Worm (Caenorhabditis elegans) whole organism, late embryonic: Measurements from ENCODE around the gene fbxa-202.

Source experiments
- C08G9.2 ChIP-seq: sonication (generic microtip); optimal IDR thresholded peaks from 2 replicates; lab custom pipeline; 2016; ENCODE audit warnings: mild to moderate bottlenecking, missing genetic modification characterization, moderate library complexity, missing compliant biosample characterization
- C38D4.7 ChIP-seq: fragments of 200-800 bp; sonication (Bioruptor generic); optimal IDR thresholded peaks from 2 replicates; lab custom pipeline; 2018; ENCODE audit warnings: mild to moderate bottlenecking, missing genetic modification characterization, moderate library complexity, missing compliant biosample characterization
- K02D7.2 ChIP-seq: sonication (generic microtip); optimal IDR thresholded peaks from 2 replicates; lab custom pipeline; 2017; ENCODE audit warnings: mild to moderate bottlenecking, missing genetic modification characterization, missing compliant biosample characterization
- T23F11.4 ChIP-seq: fragments of 200-800 bp; sonication (Bioruptor generic); optimal IDR thresholded peaks from 2 replicates; lab custom pipeline; 2018; ENCODE audit warnings: mild to moderate bottlenecking, missing genetic modification characterization, missing compliant biosample characterization
- ahr-1 ChIP-seq: sonication (generic microtip); optimal IDR thresholded peaks from 2 replicates; lab custom pipeline; 2016; ENCODE audit warnings: missing genetic modification characterization, missing compliant biosample characterization
- ama-1 ChIP-seq: fragments of 150-350 bp; optimal IDR thresholded peaks from 2 replicates; lab custom pipeline; 2014
- ceh-22 ChIP-seq: sonication (generic microtip); optimal IDR thresholded peaks from 2 replicates; lab custom pipeline; 2017; ENCODE audit warnings: missing biosample characterization, missing genetic modification characterization
- ceh-31 ChIP-seq: sonication (generic microtip); optimal IDR thresholded peaks from 2 replicates; lab custom pipeline; 2016; ENCODE audit warnings: missing genetic modification characterization, missing compliant biosample characterization
- ceh-48 ChIP-seq: sonication (generic microtip); optimal IDR thresholded peaks from 2 replicates; lab custom pipeline; 2016; ENCODE audit warnings: missing genetic modification characterization, inconsistent platforms, missing compliant biosample characterization
- ceh-6 ChIP-seq: fragments of 200-800 bp; sonication (Bioruptor generic); optimal IDR thresholded peaks from 2 replicates; lab custom pipeline; 2018; ENCODE audit warnings: mild to moderate bottlenecking, missing genetic modification characterization, missing compliant biosample characterization
- ceh-9 ChIP-seq: sonication (generic microtip); optimal IDR thresholded peaks from 2 replicates; lab custom pipeline; 2016; ENCODE audit warnings: mild to moderate bottlenecking, missing genetic modification characterization, inconsistent platforms, missing compliant biosample characterization
- che-1 ChIP-seq: sonication (generic microtip); optimal IDR thresholded peaks from 2 replicates; lab custom pipeline; 2016; ENCODE audit warnings: mild to moderate bottlenecking, missing genetic modification characterization, missing compliant biosample characterization
- dmd-4 ChIP-seq: sonication (generic microtip); optimal IDR thresholded peaks from 2 replicates; lab custom pipeline; 2016; ENCODE audit warnings: borderline replicate concordance, missing genetic modification characterization, missing compliant biosample characterization
- dve-1 ChIP-seq: sonication (generic microtip); optimal IDR thresholded peaks from 2 replicates; lab custom pipeline; 2017; ENCODE audit warnings: antibody characterized with exemption, mild to moderate bottlenecking, missing genetic modification characterization, missing compliant biosample characterization
- elt-2 ChIP-seq: sonication (generic microtip); optimal IDR thresholded peaks from 2 replicates; lab custom pipeline; 2016; ENCODE audit warnings: missing genetic modification reagents, missing genetic modification characterization, missing compliant biosample characterization
- ets-4 ChIP-seq: sonication (generic microtip); optimal IDR thresholded peaks from 2 replicates; lab custom pipeline; 2016; ENCODE audit warnings: missing genetic modification characterization, missing compliant biosample characterization
- eyg-1 ChIP-seq: sonication (generic microtip); optimal IDR thresholded peaks from 2 replicates; lab custom pipeline; 2016; ENCODE audit warnings: missing genotype, missing genetic modification characterization, missing compliant biosample characterization
- fax-1 ChIP-seq: sonication (generic microtip); optimal IDR thresholded peaks from 2 replicates; lab custom pipeline; 2016; ENCODE audit warnings: missing genotype, missing genetic modification characterization, missing compliant biosample characterization
- fkh-10 ChIP-seq: fragments of 150-350 bp; optimal IDR thresholded peaks from 2 replicates; lab custom pipeline; 2014; ENCODE audit warnings: missing biosample characterization, missing genetic modification reagents, missing genetic modification characterization
- hlh-13 ChIP-seq: fragments of 200-800 bp; sonication (Bioruptor generic); optimal IDR thresholded peaks from 2 replicates; lab custom pipeline; 2018; ENCODE audit warnings: mild to moderate bottlenecking, missing genetic modification characterization, missing compliant biosample characterization
- hlh-30 ChIP-seq: sonication (generic microtip); optimal IDR thresholded peaks from 2 replicates; lab custom pipeline; 2017; ENCODE audit warnings: antibody characterized with exemption, missing genetic modification characterization, missing compliant biosample characterization; ENCODE audit not compliant: insufficient read depth
- lin-11 ChIP-seq: fragments of 200-800 bp; sonication (Bioruptor generic); optimal IDR thresholded peaks from 2 replicates; lab custom pipeline; 2018; ENCODE audit warnings: mild to moderate bottlenecking, missing genetic modification characterization, missing compliant biosample characterization
- madf-2 ChIP-seq: sonication (generic microtip); optimal IDR thresholded peaks from 2 replicates; lab custom pipeline; 2017; ENCODE audit warnings: missing genetic modification characterization, missing compliant biosample characterization
- nfya-1 ChIP-seq: sonication (generic microtip); optimal IDR thresholded peaks from 2 replicates; lab custom pipeline; 2017; ENCODE audit warnings: missing genetic modification characterization, mild to moderate bottlenecking, missing compliant biosample characterization, antibody characterized with exemption, moderate library complexity
- npax-4 ChIP-seq: sonication (generic microtip); optimal IDR thresholded peaks from 2 replicates; lab custom pipeline; 2016; ENCODE audit warnings: missing genetic modification characterization, missing compliant biosample characterization
- pag-3 ChIP-seq: sonication (generic microtip); optimal IDR thresholded peaks from 2 replicates; lab custom pipeline; 2016; ENCODE audit warnings: missing compliant biosample characterization, missing genetic modification characterization, borderline replicate concordance
- pat-9 ChIP-seq: fragments of 200-800 bp; sonication (Bioruptor generic); optimal IDR thresholded peaks from 2 replicates; lab custom pipeline; 2018; ENCODE audit warnings: mild to moderate bottlenecking, missing genetic modification characterization, moderate library complexity, missing compliant biosample characterization
- pax-1 ChIP-seq: fragments of 150-350 bp; optimal IDR thresholded peaks from 2 replicates; lab custom pipeline; 2014; ENCODE audit warnings: missing biosample characterization, missing genetic modification characterization
- sox-2 ChIP-seq: fragments of 200-800 bp; sonication (Bioruptor generic); IDR thresholded peaks from 2 replicates; pipeline ENCODE4 v1.3.6; 2022; ENCODE audit warnings: missing genetic modification reagents, missing genetic modification characterization, missing compliant biosample characterization
- sox-4 ChIP-seq: sonication (generic microtip); optimal IDR thresholded peaks from 2 replicates; lab custom pipeline; 2017; ENCODE audit warnings: mild to moderate bottlenecking, missing genetic modification characterization, inconsistent platforms, missing compliant biosample characterization
- syd-9 ChIP-seq: sonication (generic microtip); optimal IDR thresholded peaks from 2 replicates; lab custom pipeline; 2016; ENCODE audit warnings: mild to moderate bottlenecking, missing genetic modification characterization, moderate library complexity, missing compliant biosample characterization
- tbx-2 ChIP-seq: sonication (generic microtip); optimal IDR thresholded peaks from 2 replicates; lab custom pipeline; 2016; ENCODE audit warnings: missing genetic modification characterization, missing compliant biosample characterization
- tbx-7 ChIP-seq: sonication (generic microtip); optimal IDR thresholded peaks from 2 replicates; lab custom pipeline; 2016; ENCODE audit warnings: missing genotype, missing genetic modification characterization, missing compliant biosample characterization
- unc-3 ChIP-seq, 2 experiments: fragments of 200-800 bp in 1 of 2; sonication (Bioruptor generic) in 1 of 2; sonication (generic microtip) in 1 of 2; conservative IDR thresholded peaks in 1 of 2; optimal IDR thresholded peaks in 1 of 2; 2 replicates each; pipeline versions ENCODE4 v1.3.6 to Lab custom; 2016 to 2022; ENCODE audit warnings: missing compliant biosample characterization in 2 of 2, missing genetic modification characterization in 2 of 2, missing genetic modification reagents in 1 of 2
- unc-55 ChIP-seq: sonication (generic microtip); optimal IDR thresholded peaks from 2 replicates; lab custom pipeline; 2017; ENCODE audit warnings: missing biosample characterization, missing genetic modification reagents, missing genetic modification characterization
- ztf-16 ChIP-seq: sonication (generic microtip); optimal IDR thresholded peaks from 2 replicates; lab custom pipeline; 2017; ENCODE audit warnings: missing genetic modification characterization, missing compliant biosample characterization

Gene fbxa-202

DNA sequence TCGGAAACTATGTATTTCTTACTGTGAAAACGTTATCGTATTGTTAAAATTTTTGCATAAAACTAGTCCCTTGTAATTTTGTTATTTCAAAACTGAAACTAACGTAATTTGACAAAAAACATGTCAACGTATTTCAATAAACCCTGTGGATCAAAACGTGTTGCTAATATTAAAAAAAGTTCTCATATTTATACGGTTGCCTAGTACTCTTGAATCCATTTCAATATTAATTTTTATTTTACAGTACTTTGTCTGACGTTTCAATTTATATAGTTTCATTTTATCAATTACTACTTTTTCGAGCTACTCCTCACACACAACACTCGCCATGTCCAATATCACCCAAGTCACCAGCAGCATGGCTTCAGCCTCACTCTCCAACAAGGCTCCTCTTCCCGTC, 23.6 kb upstream of the fbxa-202 start, which contains the start of gene sago-1:
sago-1 (plus strand) TSS at position 301 of the 400 bp plus-strand sequence.
- TF ChIP-seq ceh-6 (GFP tag; lab: Kevin White, UChicago): no peak
- no peak for TF ChIP-seq elt-2 (tag; lab: Kevin White, UChicago)
- TF ChIP-seq tbx-7 (tag; lab: Kevin White, UChicago): no peak
- no peak for TF ChIP-seq ahr-1 (tag; lab: Kevin White, UChicago)
- no peak for TF ChIP-seq K02D7.2 (tag; lab: Kevin White, UChicago)

DNA sequence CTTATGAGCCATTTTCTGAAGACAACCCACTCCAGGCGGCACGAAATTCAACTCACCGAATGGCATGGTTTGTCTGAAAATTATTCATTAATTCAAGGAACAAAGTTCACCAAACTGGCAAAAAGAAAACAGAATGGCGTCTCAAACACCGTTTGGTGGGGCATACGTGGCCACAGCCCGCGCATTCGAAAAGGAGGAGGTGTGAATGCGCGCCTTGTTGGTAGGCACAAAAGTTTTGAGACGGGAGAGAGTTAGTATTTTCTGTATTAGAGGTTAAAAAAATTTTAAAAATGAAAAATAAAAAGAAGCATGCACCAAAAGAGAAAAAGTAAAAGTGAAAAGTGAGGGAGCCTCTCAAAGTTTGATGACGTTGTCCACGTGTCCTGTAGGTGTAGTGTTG, 15.1 kb upstream of the fbxa-202 start:
- TF ChIP-seq lin-11 (no peak), K02D7.2 (tag; lab: Kevin White, UChicago) (no peak), ahr-1 (tag; lab: Kevin White, UChicago) (no peak), sox-2 (GFP tag; lab: Robert Waterston, UW) (no peak), T23F11.4 (GFP tag; lab: Kevin White, UChicago) (no peak), tbx-7 (tag; lab: Kevin White, UChicago) (no peak), ama-1 (lab: Kevin White, UChicago) (no peak), fkh-10 (GFP tag; lab: Kevin White, UChicago) (no peak), unc-55 (no peak)

- TF ChIP-seq tbx-2: no peak
- TF ChIP-seq hlh-30 (tag; lab: Kevin White, UChicago): no peak
- TF ChIP-seq ceh-31 (tag; lab: Kevin White, UChicago): no peak
- no peak for TF ChIP-seq nfya-1 (tag; lab: Kevin White, UChicago)
- no peak for TF ChIP-seq unc-3 (GFP tag; conservative IDR thresholded peaks at IDR 0.05; lab: Robert Waterston, UW)
- no peak for TF ChIP-seq unc-3 (tag; optimal IDR thresholded peaks at IDR 0.05; lab: Kevin White, UChicago)
- no peak for TF ChIP-seq pax-1
Observed at ce11 chrV:6316632-6317031, 10.4 kb upstream of the fbxa-202 start, which contains the start of gene cest-24. TSS of gene cest-24 (plus strand) at chrV:6316932.

DNA sequence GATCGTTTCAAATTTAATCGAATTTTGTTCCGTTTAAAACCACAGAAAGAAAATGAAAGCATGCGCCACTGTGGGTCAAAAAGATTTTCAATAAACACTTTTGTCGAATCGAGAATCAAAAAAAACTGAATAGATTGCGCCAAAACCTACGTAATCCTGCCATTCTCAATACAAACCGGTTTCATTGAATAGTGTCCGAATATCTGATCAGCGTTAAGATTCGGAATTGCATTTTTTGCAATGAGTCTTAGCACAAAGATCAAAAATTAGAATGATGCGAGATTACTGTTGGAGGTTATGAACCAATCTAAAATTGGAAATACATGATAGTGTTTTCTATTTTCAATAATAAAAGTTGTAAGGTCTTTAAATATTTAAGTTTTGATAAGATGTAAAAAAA, 9.2 kb upstream of the fbxa-202 start:
- TF ChIP-seq C08G9.2 (tag; lab: Kevin White, UChicago) (no peak), ceh-22 (no peak), madf-2 (tag; lab: Kevin White, UChicago) (no peak), eyg-1 (tag; lab: Kevin White, UChicago) (no peak), pat-9 (tag; lab: Kevin White, UChicago) (no peak), che-1 (tag; lab: Kevin White, UChicago) (no peak), sox-4 (tag; lab: Kevin White, UChicago) (no peak), hlh-30 (tag; lab: Kevin White, UChicago) (no peak), dmd-4 (tag; lab: Kevin White, UChicago) (no peak), dve-1 (no peak)

DNA sequence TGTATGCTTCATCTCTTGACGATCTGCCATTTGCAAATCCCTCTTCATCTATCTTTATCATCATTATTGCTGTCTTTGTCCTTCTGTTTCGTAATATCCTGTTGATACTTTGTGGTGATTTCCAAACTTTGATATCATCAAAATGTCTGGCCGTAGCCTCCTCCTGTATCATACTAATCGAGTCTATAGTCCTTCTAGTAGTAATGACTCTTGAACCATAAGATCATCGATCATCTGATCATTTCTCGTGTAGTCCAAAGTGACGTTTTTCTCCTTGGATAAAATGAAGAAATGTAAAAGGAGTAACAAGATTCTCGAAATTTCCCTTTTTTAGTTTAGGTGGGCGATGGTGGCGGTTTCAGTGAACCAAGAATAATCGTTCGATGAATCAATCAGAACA, 7.7 kb upstream of the fbxa-202 start:
- TF ChIP-seq npax-4 (tag; lab: Kevin White, UChicago) (no peak), dmd-4 (tag; lab: Kevin White, UChicago) (no peak), ets-4 (tag; lab: Kevin White, UChicago) (no peak), ceh-31 (tag; lab: Kevin White, UChicago) (no peak), ceh-48 (tag; lab: Kevin White, UChicago) (no peak), hlh-13 (GFP tag; lab: Kevin White, UChicago) (no peak), ceh-9 (tag; lab: Kevin White, UChicago) (no peak), syd-9 (no peak), fax-1 (tag; lab: Kevin White, UChicago) (no peak), ztf-16 (tag; lab: Kevin White, UChicago) (no peak), hlh-30 (tag; lab: Kevin White, UChicago) (no peak), pag-3 (tag; lab: Kevin White, UChicago) (no peak), madf-2 (tag; lab: Kevin White, UChicago) (no peak), sox-4 (tag; lab: Kevin White, UChicago) (no peak), C38D4.7 (GFP tag; lab: Kevin White, UChicago) (no peak), sox-2 (GFP tag; lab: Robert Waterston, UW) (no peak), ceh-6 (GFP tag; lab: Kevin White, UChicago) (no peak)
